Worm (Caenorhabditis elegans) whole organism, late embryonic: ENCODE results near the gene srz-75.

Source experiments
- elt-2 ChIP-seq: sonication (generic microtip); optimal IDR thresholded peaks from 2 replicates; lab custom pipeline; 2016; ENCODE audit warnings: missing genetic modification reagents, missing genetic modification characterization, missing compliant biosample characterization
- tbx-2 ChIP-seq: sonication (generic microtip); optimal IDR thresholded peaks from 2 replicates; lab custom pipeline; 2016; ENCODE audit warnings: missing genetic modification characterization, missing compliant biosample characterization

- TF ChIP-seq elt-2 (no peak), tbx-2 (no peak)
These were observed 33.9 kb upstream of the srz-75 start, which contains the start of gene srz-105 for ce11 chrIV:16324589-16324988.
